Worm (Caenorhabditis elegans): Measurements from ENCODE around the gene C16C8.10.

DNA sequence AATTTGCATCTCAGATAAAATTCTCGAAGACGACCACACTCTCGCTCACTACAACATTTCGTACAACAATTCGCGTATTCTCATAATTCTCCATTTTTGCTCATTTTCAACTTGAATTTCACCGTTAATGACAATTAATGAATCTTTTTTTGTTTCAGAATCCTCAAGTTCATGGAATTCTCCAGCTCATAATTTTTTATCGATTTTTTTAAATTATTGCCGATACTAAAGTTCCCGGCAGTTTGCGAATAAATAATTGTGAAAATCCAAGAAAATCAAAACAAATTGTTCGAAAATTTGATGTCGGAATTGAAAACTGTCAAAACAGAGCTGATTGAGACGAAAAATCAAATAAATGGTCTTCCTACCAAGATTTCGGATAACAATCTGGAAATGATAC is 16.6 kb downstream of the C16C8.10 start, which contains the start of gene C16C8.21:
- no peak for TF ChIP-seq ZK546.5 (tag; optimal IDR thresholded peaks at IDR 0.05)
- no peak for TF ChIP-seq R02D3.7 (tag; optimal IDR thresholded peaks at IDR 0.05)
- TF ChIP-seq snpc-4 (tag; optimal IDR thresholded peaks at IDR 0.05): no peak
- no peak for TF ChIP-seq egl-27 (tag; optimal IDR thresholded peaks at IDR 0.05)
- TF ChIP-seq unc-39 (tag; optimal IDR thresholded peaks at IDR 0.05): no peak
- TF ChIP-seq nhr-237 (tag; optimal IDR thresholded peaks at IDR 0.05): no peak
- TF ChIP-seq elt-3 (tag; optimal IDR thresholded peaks at IDR 0.05): no peak
- no peak for TF ChIP-seq ama-1 (optimal IDR thresholded peaks at IDR 0.05)

Measured in whole organism, L2 larva.